Worm (Caenorhabditis elegans) whole organism, L1 larva: Measurements from ENCODE around the gene slc-36.2.
A peak's percentile ranks its signal among the peaks of the same experiment; 100 is the strongest.
"Not testable (repeated sequence)": the region's sequence is repeated elsewhere in the genome, so short reads cannot be mapped to it uniquely, and the experiment has no call there.

Experiments
- C16A3.4 ChIP-seq: fragments of 150-350 bp; optimal IDR thresholded peaks from 2 replicates; lab custom pipeline; 2014; ENCODE audit warnings: missing biosample characterization, missing genetic modification characterization
- C34B4.2 ChIP-seq: sonication (generic microtip); optimal IDR thresholded peaks from 2 replicates; lab custom pipeline; 2017; ENCODE audit warnings: mild to moderate bottlenecking, missing genetic modification characterization, missing compliant biosample characterization
- F16B12.6 ChIP-seq: fragments of 150-350 bp; optimal IDR thresholded peaks from 2 replicates; lab custom pipeline; 2014; ENCODE audit warnings: missing biosample characterization, missing genetic modification characterization
- aly-2 ChIP-seq: fragments of 150-350 bp; optimal IDR thresholded peaks from 2 replicates; lab custom pipeline; 2014; ENCODE audit warnings: missing biosample characterization, missing genetic modification characterization
- ama-1 ChIP-seq: fragments of 150-350 bp; optimal IDR thresholded peaks from 2 replicates; lab custom pipeline; 2014
- blmp-1 ChIP-seq: fragments of 150-350 bp; optimal IDR thresholded peaks from 2 replicates; lab custom pipeline; 2014; ENCODE audit warnings: missing biosample characterization, missing genetic modification characterization
- ceh-63 ChIP-seq: fragments of 200-800 bp; sonication (Bioruptor generic); optimal IDR thresholded peaks from 2 replicates; lab custom pipeline; 2018; ENCODE audit warnings: mild to moderate bottlenecking, missing genetic modification characterization, missing compliant biosample characterization
- ceh-8 ChIP-seq: fragments of 200-800 bp; sonication (Bioruptor generic); optimal IDR thresholded peaks from 2 replicates; lab custom pipeline; 2018; ENCODE audit warnings: mild to moderate bottlenecking, missing genetic modification characterization, moderate library complexity, missing compliant biosample characterization
- dpl-1 ChIP-seq, 3 experiments: fragments of 150-350 bp in 2 of 3; sonication (generic microtip) in 1 of 3; optimal IDR thresholded peaks; 2 replicates each; lab custom pipeline; 2014 to 2017; ENCODE audit warnings: missing biosample characterization in 3 of 3, missing genetic modification characterization in 3 of 3, missing genetic modification reagents in 3 of 3
- efl-3 ChIP-seq: fragments of 200-800 bp; sonication (Bioruptor generic); optimal IDR thresholded peaks from 2 replicates; lab custom pipeline; 2018; ENCODE audit warnings: mild to moderate bottlenecking, missing genetic modification characterization, missing compliant biosample characterization
- egl-13 ChIP-seq: sonication (generic microtip); optimal IDR thresholded peaks from 2 replicates; lab custom pipeline; 2016; ENCODE audit warnings: missing genotype, missing genetic modification reagents, missing genetic modification characterization, missing compliant biosample characterization
- elt-2 ChIP-seq: sonication (generic microtip); optimal IDR thresholded peaks from 2 replicates; lab custom pipeline; 2016; ENCODE audit warnings: missing genetic modification characterization, mild to moderate bottlenecking, inconsistent platforms, missing compliant biosample characterization, missing genetic modification reagents
- elt-3 ChIP-seq, 6 experiments: fragments of 150-350 bp in 1 of 6; sonication (generic microtip); optimal IDR thresholded peaks; 2 replicates each; lab custom pipeline; 2017 to 2018; ENCODE audit warnings: missing biosample characterization in 6 of 6, missing genetic modification characterization in 6 of 6, inconsistent platforms in 1 of 6
- fkh-10 ChIP-seq: sonication (generic microtip); optimal IDR thresholded peaks from 2 replicates; lab custom pipeline; 2017; ENCODE audit warnings: missing biosample characterization, missing genetic modification reagents, missing genetic modification characterization
- fkh-4 ChIP-seq: sonication (generic microtip); optimal IDR thresholded peaks from 2 replicates; lab custom pipeline; 2016; ENCODE audit warnings: missing compliant biosample characterization, missing genetic modification characterization, borderline replicate concordance
- fkh-8 ChIP-seq: sonication (generic microtip); optimal IDR thresholded peaks from 2 replicates; lab custom pipeline; 2016; ENCODE audit warnings: mild to moderate bottlenecking, missing genetic modification characterization, missing compliant biosample characterization
- fos-1 ChIP-seq: fragments of 150-350 bp; optimal IDR thresholded peaks from 2 replicates; lab custom pipeline; 2014; ENCODE audit warnings: missing biosample characterization, missing genetic modification characterization
- grh-1 ChIP-seq: fragments of 200-800 bp; sonication (Bioruptor generic); IDR thresholded peaks from 2 replicates; pipeline ENCODE4 v1.3.6; 2022; ENCODE audit warnings: missing genetic modification reagents, missing genetic modification characterization, missing compliant biosample characterization
- irx-1 ChIP-seq: sonication (generic microtip); optimal IDR thresholded peaks from 2 replicates; lab custom pipeline; 2016; ENCODE audit warnings: missing genetic modification characterization, missing compliant biosample characterization
- jun-1 ChIP-seq: fragments of 150-350 bp; optimal IDR thresholded peaks from 2 replicates; lab custom pipeline; 2014; ENCODE audit warnings: missing biosample characterization, missing genetic modification reagents, missing genetic modification characterization
- lin-13 ChIP-seq: fragments of 150-350 bp; optimal IDR thresholded peaks from 2 replicates; lab custom pipeline; 2014; ENCODE audit warnings: missing biosample characterization, missing genetic modification reagents, missing genetic modification characterization
- lin-14 ChIP-seq: fragments of 200-800 bp; sonication (Bioruptor generic); optimal IDR thresholded peaks from 2 replicates; lab custom pipeline; 2018; ENCODE audit warnings: mild to moderate bottlenecking, missing genetic modification characterization, moderate library complexity, missing compliant biosample characterization
- mab-9 ChIP-seq: fragments of 200-800 bp; sonication (Bioruptor generic); IDR thresholded peaks from 2 replicates; pipeline ENCODE4 v1.3.6; 2022; ENCODE audit warnings: missing genetic modification reagents, missing genetic modification characterization, missing compliant biosample characterization
- nhr-11 ChIP-seq: fragments of 150-350 bp; optimal IDR thresholded peaks from 2 replicates; lab custom pipeline; 2014; ENCODE audit warnings: missing biosample characterization, missing genetic modification characterization
- nhr-12 ChIP-seq: sonication (generic microtip); optimal IDR thresholded peaks from 2 replicates; lab custom pipeline; 2017; ENCODE audit warnings: missing biosample characterization, missing genetic modification characterization
- nhr-47 ChIP-seq: sonication (generic microtip); optimal IDR thresholded peaks from 2 replicates; lab custom pipeline; 2016; ENCODE audit warnings: mild to moderate bottlenecking, missing genetic modification characterization, moderate library complexity, missing compliant biosample characterization
- nhr-71 ChIP-seq: sonication (generic microtip); optimal IDR thresholded peaks from 2 replicates; lab custom pipeline; 2016; ENCODE audit warnings: mild to moderate bottlenecking, missing genetic modification characterization, moderate library complexity, missing compliant biosample characterization
- nhr-76 ChIP-seq: sonication (generic microtip); optimal IDR thresholded peaks from 2 replicates; lab custom pipeline; 2017; ENCODE audit warnings: missing biosample characterization, missing genetic modification characterization
- pag-3 ChIP-seq: sonication (generic microtip); optimal IDR thresholded peaks from 2 replicates; lab custom pipeline; 2017; ENCODE audit warnings: missing genetic modification characterization, mild to moderate bottlenecking, missing compliant biosample characterization, antibody characterized with exemption, borderline replicate concordance; ENCODE audit not compliant: insufficient read depth
- pax-3 ChIP-seq: fragments of 200-800 bp; sonication (Bioruptor generic); optimal IDR thresholded peaks from 2 replicates; lab custom pipeline; 2018; ENCODE audit warnings: mild to moderate bottlenecking, missing genetic modification characterization, moderate library complexity, missing compliant biosample characterization
- rnt-1 ChIP-seq: sonication (generic microtip); optimal IDR thresholded peaks from 2 replicates; lab custom pipeline; 2016; ENCODE audit warnings: mild to moderate bottlenecking, missing genetic modification characterization, moderate library complexity, missing compliant biosample characterization
- snpc-4 ChIP-seq: fragments of 150-350 bp; optimal IDR thresholded peaks from 2 replicates; lab custom pipeline; 2014; ENCODE audit warnings: missing biosample characterization, missing genetic modification characterization
- snu-23 ChIP-seq: sonication (generic microtip); optimal IDR thresholded peaks from 2 replicates; lab custom pipeline; 2016; ENCODE audit warnings: missing genetic modification characterization, missing compliant biosample characterization
- sptf-1 ChIP-seq: fragments of 150-350 bp; optimal IDR thresholded peaks from 2 replicates; lab custom pipeline; 2014; ENCODE audit warnings: missing biosample characterization, missing genetic modification characterization
- sup-37 ChIP-seq: fragments of 200-800 bp; sonication (Bioruptor generic); optimal IDR thresholded peaks from 2 replicates; lab custom pipeline; 2018; ENCODE audit warnings: mild to moderate bottlenecking, missing genetic modification characterization, missing compliant biosample characterization
- swsn-7 ChIP-seq: sonication (generic microtip); optimal IDR thresholded peaks from 2 replicates; lab custom pipeline; 2016; ENCODE audit warnings: missing genetic modification characterization, missing compliant biosample characterization
- tlp-1 ChIP-seq: fragments of 150-350 bp; optimal IDR thresholded peaks from 2 replicates; lab custom pipeline; 2014; ENCODE audit warnings: missing biosample characterization, missing genetic modification characterization
- unc-130 ChIP-seq: fragments of 150-350 bp; optimal IDR thresholded peaks from 2 replicates; lab custom pipeline; 2017; ENCODE audit warnings: missing biosample characterization, missing genetic modification characterization, inconsistent platforms
- unc-30 ChIP-seq: sonication (generic microtip); optimal IDR thresholded peaks from 2 replicates; lab custom pipeline; 2017; ENCODE audit warnings: missing biosample characterization, missing genetic modification characterization
- unc-62 ChIP-seq: fragments of 150-350 bp; optimal IDR thresholded peaks from 2 replicates; lab custom pipeline; 2014; ENCODE audit warnings: missing biosample characterization, missing genetic modification reagents, missing genetic modification characterization
- xbp-1 ChIP-seq: sonication (generic microtip); optimal IDR thresholded peaks from 2 replicates; lab custom pipeline; 2016; ENCODE audit warnings: missing genetic modification characterization, missing compliant biosample characterization

Gene slc-36.2

ce11 chrII:521720-522119 is 682 bp upstream of the slc-36.2 start:
- no peak for TF ChIP-seq nhr-71 (tag; lab: Kevin White, UChicago)
- TF ChIP-seq aly-2 (tag; lab: Kevin White, UChicago) = no peak
- TF ChIP-seq jun-1 = no peak
- peak; percentile 51 for TF ChIP-seq elt-2 (tag; lab: Kevin White, UChicago)

DNA sequence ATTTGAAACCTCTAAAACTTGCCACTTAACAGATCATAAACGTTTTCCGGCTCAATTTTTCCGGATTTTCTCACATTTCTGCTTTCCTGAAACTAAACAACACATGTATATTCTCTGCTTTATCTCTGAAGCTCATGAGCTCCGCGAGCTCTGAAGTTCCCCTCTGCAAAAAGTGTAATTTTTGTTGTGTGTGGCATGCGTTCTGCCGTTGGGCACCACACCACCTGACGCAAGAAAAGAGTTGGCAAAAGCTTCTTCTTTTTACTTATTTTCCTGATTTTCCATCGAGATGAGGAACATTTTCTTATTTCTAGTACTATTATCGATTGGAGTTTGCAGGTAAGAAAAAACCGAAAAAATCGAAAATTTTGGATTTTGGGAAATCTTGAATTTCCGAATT is 4.0 kb downstream of the slc-36.2 start, which contains the start of gene lgc-34:
Gene lgc-34 (plus strand): TSS at position 200 of the 400 bp plus-strand sequence.
- TF ChIP-seq lin-13 (GFP tag; lab: Kevin White, UChicago) (no peak), pag-3 (tag; lab: Kevin White, UChicago) (peak; percentile 99), rnt-1 (tag; lab: Kevin White, UChicago) (peak; percentile 36)

- not testable (repeated sequence) for TF ChIP-seq grh-1 (GFP tag; lab: Robert Waterston, UW); fkh-10 (GFP tag; lab: Kevin White, UChicago); unc-62 (GFP tag; lab: Kevin White, UChicago)
Observed at ce11 chrII:535226-535625, 12.8 kb downstream of the slc-36.2 start, which contains the start of gene T27A1.3. Gene T27A1.3 (plus strand): TSS chrII:535526.

DNA sequence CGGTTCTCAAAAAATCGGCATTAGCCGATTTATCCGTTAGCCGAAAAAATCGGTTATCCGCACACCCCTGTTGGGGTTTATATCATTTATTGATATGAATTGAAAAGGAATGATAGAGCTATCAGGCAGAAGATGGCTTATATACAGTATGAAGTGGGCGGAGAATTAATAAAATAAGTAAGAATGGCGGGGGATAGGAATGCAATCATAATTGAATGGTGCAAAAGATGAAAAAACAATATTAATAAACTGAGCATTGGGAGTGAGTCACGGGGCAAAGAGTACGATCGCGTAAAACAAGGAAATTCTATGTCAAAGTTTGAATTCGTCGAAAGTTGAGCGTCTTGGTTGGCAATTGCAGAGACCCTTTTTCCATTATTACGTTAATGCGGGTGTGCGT is 14.4 kb downstream of the slc-36.2 start, which contains the start of gene T27A1.2:
Gene T27A1.2 (minus strand): TSS at position 101 of the 400 bp plus-strand sequence.
- TF ChIP-seq C34B4.2 (tag; lab: Kevin White, UChicago) = no peak
- TF ChIP-seq egl-13 = no peak
- no peak for TF ChIP-seq mab-9
- no peak for TF ChIP-seq efl-3
- TF ChIP-seq C16A3.4 (tag; lab: Kevin White, UChicago) = no peak
- TF ChIP-seq ceh-8 (GFP tag; lab: Kevin White, UChicago) = no peak
- TF ChIP-seq pag-3 (tag; lab: Kevin White, UChicago) = no peak
- no peak for TF ChIP-seq sup-37 (GFP tag; lab: Kevin White, UChicago)

ce11 chrII:542416-542815 is 20.0 kb downstream of the slc-36.2 start:
- TF ChIP-seq nhr-71 (tag; lab: Kevin White, UChicago) (no peak), elt-3 (tag; optimal IDR thresholded peaks at IDR 0.05; lab: Kevin White, UChicago) (peak in 1 of 6 experiments; percentile 76), fos-1 (no peak), blmp-1 (peak; percentile 87), nhr-76 (tag; lab: Kevin White, UChicago) (no peak), snu-23 (GFP tag; lab: Kevin White, UChicago) (no peak), unc-62 (GFP tag; lab: Kevin White, UChicago) (no peak), pag-3 (tag; lab: Kevin White, UChicago) (no peak), lin-14 (GFP tag; lab: Kevin White, UChicago) (no peak), unc-30 (no peak), F16B12.6 (tag; lab: Kevin White, UChicago) (no peak), dpl-1 (GFP tag; optimal IDR thresholded peaks at IDR 0.05; lab: Kevin White, UChicago) (no peak), nhr-12 (tag; lab: Kevin White, UChicago) (no peak), sptf-1 (tag; lab: Kevin White, UChicago) (no peak)

- TF ChIP-seq nhr-47 (no peak), fkh-4 (tag; lab: Kevin White, UChicago) (no peak), nhr-11 (tag; lab: Kevin White, UChicago) (no peak), ceh-63 (no peak), nhr-71 (tag; lab: Kevin White, UChicago) (no peak), unc-130 (no peak), xbp-1 (tag; lab: Kevin White, UChicago) (no peak), tlp-1 (tag; lab: Kevin White, UChicago) (no peak), ama-1 (no peak), irx-1 (tag; lab: Kevin White, UChicago) (no peak), grh-1 (GFP tag; lab: Robert Waterston, UW) (no peak), egl-13 (no peak), mab-9 (no peak), fkh-8 (tag; lab: Kevin White, UChicago) (no peak), pax-3 (tag; lab: Kevin White, UChicago) (no peak), snpc-4 (no peak), swsn-7 (tag; lab: Kevin White, UChicago) (no peak), elt-3 (tag; optimal IDR thresholded peaks at IDR 0.05; lab: Kevin White, UChicago) (no peak)
Observed at ce11 chrII:546405-546804, 24.0 kb downstream of the slc-36.2 start, which contains the start of gene mlt-10. Gene mlt-10 (plus strand): TSS chrII:546705.
